Worm (Caenorhabditis elegans) whole organism, late embryonic: ENCODE measurements around the gene paml-1.

ENCODE experiments used
- C08G9.2 ChIP-seq: sonication (generic microtip); optimal IDR thresholded peaks from 2 replicates; lab custom pipeline; 2016; ENCODE audit warnings: mild to moderate bottlenecking, missing genetic modification characterization, moderate library complexity, missing compliant biosample characterization
- C38D4.7 ChIP-seq: fragments of 200-800 bp; sonication (Bioruptor generic); optimal IDR thresholded peaks from 2 replicates; lab custom pipeline; 2018; ENCODE audit warnings: mild to moderate bottlenecking, missing genetic modification characterization, moderate library complexity, missing compliant biosample characterization
- F13H6.1 ChIP-seq: sonication (generic microtip); optimal IDR thresholded peaks from 2 replicates; lab custom pipeline; 2016; ENCODE audit warnings: missing genetic modification characterization, missing compliant biosample characterization
- K02D7.2 ChIP-seq: sonication (generic microtip); optimal IDR thresholded peaks from 2 replicates; lab custom pipeline; 2017; ENCODE audit warnings: mild to moderate bottlenecking, missing genetic modification characterization, missing compliant biosample characterization
- T23F11.4 ChIP-seq: fragments of 200-800 bp; sonication (Bioruptor generic); optimal IDR thresholded peaks from 2 replicates; lab custom pipeline; 2018; ENCODE audit warnings: mild to moderate bottlenecking, missing genetic modification characterization, missing compliant biosample characterization
- Y22D7AL.16 ChIP-seq: sonication (generic microtip); optimal IDR thresholded peaks from 2 replicates; lab custom pipeline; 2016; ENCODE audit warnings: missing genetic modification characterization, missing compliant biosample characterization
- ahr-1 ChIP-seq: sonication (generic microtip); optimal IDR thresholded peaks from 2 replicates; lab custom pipeline; 2016; ENCODE audit warnings: missing genetic modification characterization, missing compliant biosample characterization
- ama-1 ChIP-seq: fragments of 150-350 bp; optimal IDR thresholded peaks from 2 replicates; lab custom pipeline; 2014
- ceh-18 ChIP-seq: sonication (generic microtip); optimal IDR thresholded peaks from 2 replicates; lab custom pipeline; 2016; ENCODE audit warnings: missing genetic modification characterization, missing compliant biosample characterization
- ceh-19 ChIP-seq: fragments of 200-800 bp; sonication (Bioruptor generic); optimal IDR thresholded peaks from 2 replicates; lab custom pipeline; 2018; ENCODE audit warnings: mild to moderate bottlenecking, missing genetic modification characterization, missing compliant biosample characterization
- ceh-2 ChIP-seq: sonication (generic microtip); optimal IDR thresholded peaks from 2 replicates; lab custom pipeline; 2016; ENCODE audit warnings: missing genotype, missing genetic modification characterization, missing compliant biosample characterization
- ceh-30 ChIP-seq: fragments of 150-350 bp; optimal IDR thresholded peaks from 2 replicates; lab custom pipeline; 2014; ENCODE audit warnings: missing biosample characterization, missing genetic modification characterization
- ceh-45 ChIP-seq: fragments of 200-800 bp; sonication (Bioruptor generic); IDR thresholded peaks from 2 replicates; pipeline ENCODE4 v1.3.6; 2022; ENCODE audit warnings: missing genetic modification reagents, missing genetic modification characterization, missing compliant biosample characterization
- ceh-9 ChIP-seq: sonication (generic microtip); optimal IDR thresholded peaks from 2 replicates; lab custom pipeline; 2016; ENCODE audit warnings: mild to moderate bottlenecking, missing genetic modification characterization, inconsistent platforms, missing compliant biosample characterization
- che-1 ChIP-seq: sonication (generic microtip); optimal IDR thresholded peaks from 2 replicates; lab custom pipeline; 2016; ENCODE audit warnings: mild to moderate bottlenecking, missing genetic modification characterization, missing compliant biosample characterization
- dmd-4 ChIP-seq: sonication (generic microtip); optimal IDR thresholded peaks from 2 replicates; lab custom pipeline; 2016; ENCODE audit warnings: borderline replicate concordance, missing genetic modification characterization, missing compliant biosample characterization
- dve-1 ChIP-seq: sonication (generic microtip); optimal IDR thresholded peaks from 2 replicates; lab custom pipeline; 2017; ENCODE audit warnings: antibody characterized with exemption, mild to moderate bottlenecking, missing genetic modification characterization, missing compliant biosample characterization
- elt-2 ChIP-seq: sonication (generic microtip); optimal IDR thresholded peaks from 2 replicates; lab custom pipeline; 2016; ENCODE audit warnings: missing genetic modification reagents, missing genetic modification characterization, missing compliant biosample characterization
- fax-1 ChIP-seq: sonication (generic microtip); optimal IDR thresholded peaks from 2 replicates; lab custom pipeline; 2016; ENCODE audit warnings: missing genotype, missing genetic modification characterization, missing compliant biosample characterization
- hlh-13 ChIP-seq: fragments of 200-800 bp; sonication (Bioruptor generic); optimal IDR thresholded peaks from 2 replicates; lab custom pipeline; 2018; ENCODE audit warnings: mild to moderate bottlenecking, missing genetic modification characterization, missing compliant biosample characterization
- hlh-15 ChIP-seq: sonication (generic microtip); optimal IDR thresholded peaks from 2 replicates; lab custom pipeline; 2016; ENCODE audit warnings: missing genetic modification characterization, missing compliant biosample characterization
- hlh-6 ChIP-seq: sonication (generic microtip); optimal IDR thresholded peaks from 2 replicates; lab custom pipeline; 2016; ENCODE audit warnings: missing genotype, missing genetic modification characterization, missing compliant biosample characterization
- hlh-8 ChIP-seq: sonication (generic microtip); optimal IDR thresholded peaks from 2 replicates; lab custom pipeline; 2016; ENCODE audit warnings: missing genotype, missing genetic modification characterization, missing compliant biosample characterization
- mec-3 ChIP-seq: sonication (generic microtip); optimal IDR thresholded peaks from 2 replicates; lab custom pipeline; 2016; ENCODE audit warnings: borderline replicate concordance, missing genetic modification characterization, missing compliant biosample characterization
- nfya-1 ChIP-seq: sonication (generic microtip); optimal IDR thresholded peaks from 2 replicates; lab custom pipeline; 2017; ENCODE audit warnings: missing genetic modification characterization, mild to moderate bottlenecking, missing compliant biosample characterization, antibody characterized with exemption, moderate library complexity
- nhr-11 ChIP-seq: fragments of 150-350 bp; optimal IDR thresholded peaks from 2 replicates; lab custom pipeline; 2014; ENCODE audit warnings: missing biosample characterization, missing genetic modification characterization
- pat-9 ChIP-seq: fragments of 200-800 bp; sonication (Bioruptor generic); optimal IDR thresholded peaks from 2 replicates; lab custom pipeline; 2018; ENCODE audit warnings: mild to moderate bottlenecking, missing genetic modification characterization, moderate library complexity, missing compliant biosample characterization
- pha-2 ChIP-seq: sonication (generic microtip); optimal IDR thresholded peaks from 2 replicates; lab custom pipeline; 2017; ENCODE audit warnings: mild to moderate bottlenecking, missing genetic modification characterization, missing compliant biosample characterization
- pros-1 ChIP-seq: fragments of 150-350 bp; optimal IDR thresholded peaks from 2 replicates; lab custom pipeline; 2014; ENCODE audit warnings: missing biosample characterization, missing genetic modification reagents, missing genetic modification characterization
- ref-2 ChIP-seq: sonication (generic microtip); optimal IDR thresholded peaks from 2 replicates; lab custom pipeline; 2016; ENCODE audit warnings: missing genetic modification characterization, missing compliant biosample characterization
- rnt-1 ChIP-seq: sonication (generic microtip); optimal IDR thresholded peaks from 2 replicates; lab custom pipeline; 2016; ENCODE audit warnings: missing genetic modification characterization, missing compliant biosample characterization
- sdc-2 ChIP-seq: sonication (generic microtip); optimal IDR thresholded peaks from 2 replicates; lab custom pipeline; 2016; ENCODE audit warnings: missing genotype, missing genetic modification characterization, missing compliant biosample characterization
- tbx-7 ChIP-seq: sonication (generic microtip); optimal IDR thresholded peaks from 2 replicates; lab custom pipeline; 2016; ENCODE audit warnings: missing genotype, missing genetic modification characterization, missing compliant biosample characterization
- unc-42 ChIP-seq: sonication (generic microtip); optimal IDR thresholded peaks from 2 replicates; lab custom pipeline; 2016; ENCODE audit warnings: missing genotype, missing genetic modification characterization, missing compliant biosample characterization

Gene paml-1

ce11 chrIII:10187840-10188239 is 46.0 kb downstream of the paml-1 start:
- TF ChIP-seq C38D4.7 (GFP tag; lab: Kevin White, UChicago): no peak
- no peak for TF ChIP-seq nfya-1 (tag; lab: Kevin White, UChicago)
- no peak for TF ChIP-seq dve-1 (tag; lab: Kevin White, UChicago)
- TF ChIP-seq unc-42 (tag; lab: Kevin White, UChicago): peak; percentile 68
- no peak for TF ChIP-seq ceh-18

ce11 chrIII:10186160-10186559 is 47.7 kb downstream of the paml-1 start, which contains the start of gene unc-47:
unc-47 (minus strand) TSS chrIII:10186260.
- TF ChIP-seq hlh-6 (tag; lab: Kevin White, UChicago) (no peak), ceh-30 (tag; lab: Kevin White, UChicago) (no peak), ceh-9 (tag; lab: Kevin White, UChicago) (no peak), tbx-7 (tag; lab: Kevin White, UChicago) (no peak), ahr-1 (tag; lab: Kevin White, UChicago) (no peak), dmd-4 (no peak), C08G9.2 (no peak), ceh-45 (GFP tag; lab: Robert Waterston, UW) (no peak), hlh-15 (tag; lab: Kevin White, UChicago) (no peak), hlh-8 (tag; lab: Kevin White, UChicago) (no peak), nfya-1 (tag; lab: Kevin White, UChicago) (no peak), mec-3 (tag; lab: Kevin White, UChicago) (no peak), elt-2 (tag; lab: Kevin White, UChicago) (no peak)

- TF ChIP-seq ceh-9 (tag; lab: Kevin White, UChicago): no peak
- no peak for TF ChIP-seq rnt-1 (tag; lab: Kevin White, UChicago)
- no peak for TF ChIP-seq K02D7.2 (tag; lab: Kevin White, UChicago)
- TF ChIP-seq pros-1: no peak
- no peak for TF ChIP-seq nhr-11 (tag; lab: Kevin White, UChicago)
- no peak for TF ChIP-seq sdc-2 (tag; lab: Kevin White, UChicago)
- no peak for TF ChIP-seq ceh-45 (GFP tag; lab: Robert Waterston, UW)
- TF ChIP-seq ama-1 (lab: Kevin White, UChicago): no peak
These were observed 52.0 kb downstream of the paml-1 start for ce11 chrIII:10181868-10182267.

ce11 chrIII:10179444-10179843 is 54.4 kb downstream of the paml-1 start:
- TF ChIP-seq elt-2 (tag; lab: Kevin White, UChicago) (no peak), Y22D7AL.16 (tag; lab: Kevin White, UChicago) (no peak), pha-2 (tag; lab: Kevin White, UChicago) (no peak), ceh-45 (GFP tag; lab: Robert Waterston, UW) (no peak), hlh-13 (GFP tag; lab: Kevin White, UChicago) (no peak)
- TF ChIP-seq, all 69 proteins: peak for 0

ce11 chrIII:10178552-10178951 is 55.3 kb downstream of the paml-1 start:
- no peak for TF ChIP-seq F13H6.1
- TF ChIP-seq fax-1: no peak
- TF ChIP-seq ceh-45 (GFP tag; lab: Robert Waterston, UW): no peak
- no peak for TF ChIP-seq hlh-6 (tag; lab: Kevin White, UChicago)
- no peak for TF ChIP-seq unc-42 (tag; lab: Kevin White, UChicago)
- no peak for TF ChIP-seq tbx-7 (tag; lab: Kevin White, UChicago)
- TF ChIP-seq ref-2: no peak
- TF ChIP-seq pat-9 (tag; lab: Kevin White, UChicago): no peak
- TF ChIP-seq ceh-19 (GFP tag; lab: Kevin White, UChicago): no peak
- TF ChIP-seq ceh-2 (tag; lab: Kevin White, UChicago): no peak
- TF ChIP-seq ahr-1 (tag; lab: Kevin White, UChicago): no peak
- no peak for TF ChIP-seq T23F11.4 (GFP tag; lab: Kevin White, UChicago)
- no peak for TF ChIP-seq ceh-30 (tag; lab: Kevin White, UChicago)
- TF ChIP-seq che-1 (tag; lab: Kevin White, UChicago): no peak
- TF ChIP-seq rnt-1 (tag; lab: Kevin White, UChicago): no peak
